In genomic region chrX:23097250-23097649, dm6 we compare ENCODE assay signal across 4 fruit fly cellular contexts.
TF ChIP-seq lines count a peak whose summit lies in the region.

No protein-coding gene starts in this region.

- TF ChIP-seq CTCF in whole organism, embryonic (GFP tag; optimal IDR thresholded peaks at IDR 0.05; lab: Kevin White, UChicago) = no peak

TF ChIP-seq in whole organism, adult, 20 proteins besides CTCF, POLR2A, EP300 and RAD21:
- TF ChIP-seq CG11617 (GFP tag; optimal IDR thresholded peaks at IDR 0.05; lab: Kevin White, UChicago) = no peak
- peak; percentile 7 for TF ChIP-seq CG1620 (GFP tag; optimal IDR thresholded peaks at IDR 0.05; lab: Kevin White, UChicago)

TF ChIP-seq in whole organism, embryonic, 481 proteins besides CTCF, POLR2A, EP300 and RAD21 (continues in another document):
- TF ChIP-seq BEAF-32 (GFP tag; optimal IDR thresholded peaks at IDR 0.05; lab: Kevin White, UChicago) (peak; percentile 70), CG11696 (GFP tag; IDR thresholded peaks at IDR 0.05; lab: Robert Waterston, UW) (no peak), CG16815 (GFP tag; optimal IDR thresholded peaks at IDR 0.05; lab: Kevin White, UChicago) (no peak), Sry-δ (GFP tag; optimal IDR thresholded peaks at IDR 0.05; lab: Kevin White, UChicago) (peak; percentile 69), Hr39 (optimal IDR thresholded peaks at IDR 0.05; lab: Kevin White, UChicago) (no peak), CG34224 (GFP tag; IDR thresholded peaks at IDR 0.05; lab: Robert Waterston, UW; ENCODE audit: partially characterized antibody) (peak; percentile 40; the same call in 1 of the 3 replicates), vnd (GFP tag; IDR thresholded peaks at IDR 0.05; lab: Robert Waterston, UW; ENCODE audit: partially characterized antibody) (peak; percentile 71), CG9932 (GFP tag; IDR thresholded peaks at IDR 0.05; lab: Robert Waterston, UW) (peak; percentile 57), CG30020 (tag; optimal IDR thresholded peaks at IDR 0.05; lab: Kevin White, UChicago) (peak; percentile 80), CG18011 (GFP tag; optimal IDR thresholded peaks at IDR 0.05; lab: Kevin White, UChicago) (no peak), amos (GFP tag; IDR thresholded peaks at IDR 0.05; lab: Robert Waterston, UW; ENCODE audit: partially characterized antibody) (peak; percentile 62), Dref (GFP tag; IDR thresholded peaks at IDR 0.05; lab: Robert Waterston, UW) (peak; percentile 47; the same call in 1 of the 2 replicates), sd (tag; optimal IDR thresholded peaks at IDR 0.05; lab: Kevin White, UChicago) (peak; percentile 16), knrl (GFP tag; IDR thresholded peaks at IDR 0.05; lab: Robert Waterston, UW; ENCODE audit: partially characterized antibody) (peak; percentile 67; the same call in 2 of the 3 replicates), row (GFP tag; IDR thresholded peaks at IDR 0.05; lab: Robert Waterston, UW) (peak; percentile 64), CG13123 (GFP tag; optimal IDR thresholded peaks at IDR 0.05; lab: Kevin White, UChicago) (no peak), MESR4 (GFP tag; optimal IDR thresholded peaks at IDR 0.05; lab: Kevin White, UChicago) (peak; percentile 45), sens-2 (GFP tag; IDR thresholded peaks at IDR 0.05; lab: Robert Waterston, UW) (no peak), CG14860 (GFP tag; IDR thresholded peaks at IDR 0.05; lab: Robert Waterston, UW; ENCODE audit: partially characterized antibody) (peak; percentile 51; the same call in 2 of the 3 replicates), Hey (tag; optimal IDR thresholded peaks at IDR 0.05; lab: Kevin White, UChicago) (no peak), lola (GFP tag; optimal IDR thresholded peaks at IDR 0.05; lab: Kevin White, UChicago) (no peak), MBD-R2 (GFP tag; IDR thresholded peaks at IDR 0.05; lab: Robert Waterston, UW) (peak; percentile 27; the same call in 1 of the 2 replicates), E2f2 (GFP tag; IDR thresholded peaks at IDR 0.05; lab: Robert Waterston, UW) (peak; percentile 13; the same call in 1 of the 2 replicates), CG10147 (GFP tag; optimal IDR thresholded peaks at IDR 0.05; lab: Kevin White, UChicago) (no peak), Gug (GFP tag; IDR thresholded peaks at IDR 0.05; lab: Robert Waterston, UW) (peak; percentile 31; the same call in 1 of the 4 replicates), Dll (GFP tag; IDR thresholded peaks at IDR 0.05; lab: Robert Waterston, UW; ENCODE audit: partially characterized antibody) (peak; percentile 67), CG17802 (tag; optimal IDR thresholded peaks at IDR 0.05; lab: Kevin White, UChicago) (peak; percentile 84)

TF ChIP-seq in whole organism, prepupa, 60 proteins besides CTCF, POLR2A, EP300 and RAD21:
- TF ChIP-seq Met (GFP tag; optimal IDR thresholded peaks at IDR 0.05; lab: Kevin White, UChicago) (no peak), svp (GFP tag; lab: Kevin White, UChicago) (peak; percentile 34)

TF ChIP-seq in whole organism, wandering third instar larva, 38 proteins besides CTCF, POLR2A, EP300 and RAD21:
- peak; percentile 43 for TF ChIP-seq N (GFP tag; optimal IDR thresholded peaks at IDR 0.05; lab: Kevin White, UChicago)
- TF ChIP-seq OdsH (GFP tag; optimal IDR thresholded peaks at IDR 0.05; lab: Kevin White, UChicago) = no peak
